Fruit fly (Drosophila melanogaster) S2 (cell line): ENCODE measurements around the gene Lcp65Ag3.

ENCODE experiments used
- CG8478 ChIP-seq: fragments of >200 bp; optimal IDR thresholded peaks from 2 replicates; lab custom pipeline; 2018
- CTCF ChIP-seq, 2 experiments: fragments of >200 bp; optimal IDR thresholded peaks; 2 replicates each; lab custom pipeline; 2018

dm6 chr3L:6104551-6104950 is 26.2 kb downstream of the Lcp65Ag3 start:
- TF ChIP-seq CG8478 (lab: Kevin White, UChicago), result no peak
- no peak for TF ChIP-seq CTCF (optimal IDR thresholded peaks at IDR 0.05; lab: Kevin White, UChicago)
